Worm (Caenorhabditis elegans): ENCODE results near the gene C16C8.9.

DNA sequence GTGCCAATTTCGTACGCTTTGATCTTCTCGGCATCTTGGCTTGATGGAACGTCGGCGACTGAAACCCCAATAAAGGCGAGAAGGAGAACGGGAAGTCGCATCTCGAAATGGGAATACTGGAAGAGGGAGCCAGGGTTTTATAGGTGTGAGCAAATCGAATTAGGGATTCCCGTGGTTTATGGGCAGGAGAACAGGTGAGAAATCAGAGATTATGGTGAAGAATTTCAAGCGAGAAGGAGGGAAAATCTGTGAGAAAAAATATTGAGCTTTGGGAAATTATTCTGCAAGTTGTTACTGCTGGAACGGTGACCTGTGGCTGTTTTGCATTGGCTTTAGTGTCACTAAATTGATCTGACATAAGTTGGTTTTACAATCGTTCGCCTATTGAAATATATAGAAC, 8.6 kb upstream of the C16C8.9 start, which contains the start of gene Y49F6B.13:
- no peak for TF ChIP-seq mdl-1 (tag; optimal IDR thresholded peaks at IDR 0.05)
- no peak for TF ChIP-seq nhr-25 (tag; optimal IDR thresholded peaks at IDR 0.05)
- TF ChIP-seq fos-1 (tag; optimal IDR thresholded peaks at IDR 0.05): no peak
- no peak for TF ChIP-seq lin-39 (tag; optimal IDR thresholded peaks at IDR 0.05)
- no peak for TF ChIP-seq unc-62 (GFP tag; optimal IDR thresholded peaks at IDR 0.05)
- no peak for TF ChIP-seq ztf-11 (tag; optimal IDR thresholded peaks at IDR 0.05)
- no peak for TF ChIP-seq ztf-4 (tag; optimal IDR thresholded peaks at IDR 0.05)
